Worm (Caenorhabditis elegans) whole organism, late embryonic: ENCODE results near the gene W09G12.7.

Source experiments
- C08G9.2 ChIP-seq: sonication (generic microtip); optimal IDR thresholded peaks from 2 replicates; lab custom pipeline; 2016; ENCODE audit warnings: mild to moderate bottlenecking, missing genetic modification characterization, moderate library complexity, missing compliant biosample characterization
- C38D4.7 ChIP-seq: fragments of 200-800 bp; sonication (Bioruptor generic); optimal IDR thresholded peaks from 2 replicates; lab custom pipeline; 2018; ENCODE audit warnings: mild to moderate bottlenecking, missing genetic modification characterization, moderate library complexity, missing compliant biosample characterization
- F13H6.1 ChIP-seq: sonication (generic microtip); optimal IDR thresholded peaks from 2 replicates; lab custom pipeline; 2016; ENCODE audit warnings: missing genetic modification characterization, missing compliant biosample characterization
- K02D7.2 ChIP-seq: sonication (generic microtip); optimal IDR thresholded peaks from 2 replicates; lab custom pipeline; 2017; ENCODE audit warnings: mild to moderate bottlenecking, missing genetic modification characterization, missing compliant biosample characterization
- T23F11.4 ChIP-seq: fragments of 200-800 bp; sonication (Bioruptor generic); optimal IDR thresholded peaks from 2 replicates; lab custom pipeline; 2018; ENCODE audit warnings: mild to moderate bottlenecking, missing genetic modification characterization, missing compliant biosample characterization
- ahr-1 ChIP-seq: sonication (generic microtip); optimal IDR thresholded peaks from 2 replicates; lab custom pipeline; 2016; ENCODE audit warnings: missing genetic modification characterization, missing compliant biosample characterization
- ceh-14 ChIP-seq: sonication (generic microtip); optimal IDR thresholded peaks from 2 replicates; lab custom pipeline; 2016; ENCODE audit warnings: missing genotype, missing genetic modification characterization, missing compliant biosample characterization
- ceh-18 ChIP-seq: sonication (generic microtip); optimal IDR thresholded peaks from 2 replicates; lab custom pipeline; 2016; ENCODE audit warnings: missing genetic modification characterization, missing compliant biosample characterization
- ceh-2 ChIP-seq: sonication (generic microtip); optimal IDR thresholded peaks from 2 replicates; lab custom pipeline; 2016; ENCODE audit warnings: missing genotype, missing genetic modification characterization, missing compliant biosample characterization
- ceh-24 ChIP-seq: sonication (generic microtip); optimal IDR thresholded peaks from 2 replicates; lab custom pipeline; 2016; ENCODE audit warnings: mild to moderate bottlenecking, missing genetic modification characterization, missing compliant biosample characterization
- ceh-30 ChIP-seq: fragments of 150-350 bp; optimal IDR thresholded peaks from 2 replicates; lab custom pipeline; 2014; ENCODE audit warnings: missing biosample characterization, missing genetic modification characterization
- ceh-31 ChIP-seq: sonication (generic microtip); optimal IDR thresholded peaks from 2 replicates; lab custom pipeline; 2016; ENCODE audit warnings: missing genetic modification characterization, missing compliant biosample characterization
- ceh-34 ChIP-seq: sonication (generic microtip); optimal IDR thresholded peaks from 2 replicates; lab custom pipeline; 2016; ENCODE audit warnings: mild to moderate bottlenecking, missing genetic modification characterization, missing compliant biosample characterization
- ceh-45 ChIP-seq: fragments of 200-800 bp; sonication (Bioruptor generic); IDR thresholded peaks from 2 replicates; pipeline ENCODE4 v1.3.6; 2022; ENCODE audit warnings: missing genetic modification reagents, missing genetic modification characterization, missing compliant biosample characterization
- ceh-48 ChIP-seq: sonication (generic microtip); optimal IDR thresholded peaks from 2 replicates; lab custom pipeline; 2016; ENCODE audit warnings: missing genetic modification characterization, inconsistent platforms, missing compliant biosample characterization
- fkh-10 ChIP-seq: fragments of 150-350 bp; optimal IDR thresholded peaks from 2 replicates; lab custom pipeline; 2014; ENCODE audit warnings: missing biosample characterization, missing genetic modification reagents, missing genetic modification characterization
- gmeb-2 ChIP-seq: sonication (generic microtip); optimal IDR thresholded peaks from 2 replicates; lab custom pipeline; 2016; ENCODE audit warnings: missing genetic modification characterization, inconsistent platforms, missing compliant biosample characterization
- hlh-6 ChIP-seq: sonication (generic microtip); optimal IDR thresholded peaks from 2 replicates; lab custom pipeline; 2016; ENCODE audit warnings: missing genotype, missing genetic modification characterization, missing compliant biosample characterization
- lin-11 ChIP-seq: fragments of 200-800 bp; sonication (Bioruptor generic); optimal IDR thresholded peaks from 2 replicates; lab custom pipeline; 2018; ENCODE audit warnings: mild to moderate bottlenecking, missing genetic modification characterization, missing compliant biosample characterization
- nhr-11 ChIP-seq: fragments of 150-350 bp; optimal IDR thresholded peaks from 2 replicates; lab custom pipeline; 2014; ENCODE audit warnings: missing biosample characterization, missing genetic modification characterization
- nhr-232 ChIP-seq: sonication (generic microtip); optimal IDR thresholded peaks from 2 replicates; lab custom pipeline; 2016; ENCODE audit warnings: missing genetic modification characterization, missing compliant biosample characterization
- npax-4 ChIP-seq: sonication (generic microtip); optimal IDR thresholded peaks from 2 replicates; lab custom pipeline; 2016; ENCODE audit warnings: missing genetic modification characterization, missing compliant biosample characterization
- odd-2 ChIP-seq: sonication (generic microtip); optimal IDR thresholded peaks from 2 replicates; lab custom pipeline; 2017; ENCODE audit warnings: antibody characterized with exemption, mild to moderate bottlenecking, missing genetic modification characterization, missing compliant biosample characterization
- pat-9 ChIP-seq: fragments of 200-800 bp; sonication (Bioruptor generic); optimal IDR thresholded peaks from 2 replicates; lab custom pipeline; 2018; ENCODE audit warnings: mild to moderate bottlenecking, missing genetic modification characterization, moderate library complexity, missing compliant biosample characterization
- pha-4 ChIP-seq: fragments of 150-350 bp; optimal IDR thresholded peaks from 2 replicates; lab custom pipeline; 2018; ENCODE audit warnings: missing biosample characterization, missing genetic modification reagents, missing genetic modification characterization
- tbx-2 ChIP-seq: sonication (generic microtip); optimal IDR thresholded peaks from 2 replicates; lab custom pipeline; 2016; ENCODE audit warnings: missing genetic modification characterization, missing compliant biosample characterization
- tbx-7 ChIP-seq: sonication (generic microtip); optimal IDR thresholded peaks from 2 replicates; lab custom pipeline; 2016; ENCODE audit warnings: missing genotype, missing genetic modification characterization, missing compliant biosample characterization
- unc-3 ChIP-seq, 2 experiments: fragments of 200-800 bp in 1 of 2; sonication (Bioruptor generic) in 1 of 2; sonication (generic microtip) in 1 of 2; conservative IDR thresholded peaks in 1 of 2; optimal IDR thresholded peaks in 1 of 2; 2 replicates each; pipeline versions ENCODE4 v1.3.6 to Lab custom; 2016 to 2022; ENCODE audit warnings: missing compliant biosample characterization in 2 of 2, missing genetic modification characterization in 2 of 2, missing genetic modification reagents in 1 of 2
- unc-42 ChIP-seq: sonication (generic microtip); optimal IDR thresholded peaks from 2 replicates; lab custom pipeline; 2016; ENCODE audit warnings: missing genotype, missing genetic modification characterization, missing compliant biosample characterization
- unc-55 ChIP-seq: sonication (generic microtip); optimal IDR thresholded peaks from 2 replicates; lab custom pipeline; 2017; ENCODE audit warnings: missing biosample characterization, missing genetic modification reagents, missing genetic modification characterization

The W09G12.7 gene

DNA sequence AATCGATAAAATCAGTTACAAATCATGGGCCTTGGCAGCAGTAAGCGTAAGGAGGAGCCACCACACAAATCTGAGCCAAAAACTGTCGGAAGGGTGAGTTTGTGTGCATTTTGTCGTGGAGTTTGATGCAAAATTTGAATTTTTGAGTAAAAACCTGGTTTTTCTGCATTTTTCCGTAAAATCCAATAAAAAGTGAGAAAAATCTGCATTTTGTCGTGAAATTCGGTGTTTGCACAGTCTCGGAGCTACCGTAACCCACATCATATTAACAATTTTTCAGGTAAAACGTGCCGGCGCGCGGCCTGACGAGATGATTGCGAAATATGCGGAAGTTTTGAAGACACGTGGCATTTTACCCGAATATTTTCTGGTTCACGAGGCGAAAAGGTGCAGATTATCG, 47.0 kb downstream of the W09G12.7 start:
- TF ChIP-seq odd-2 (tag; lab: Kevin White, UChicago) (no peak), ceh-31 (tag; lab: Kevin White, UChicago) (no peak), ceh-45 (GFP tag; lab: Robert Waterston, UW) (no peak), T23F11.4 (GFP tag; lab: Kevin White, UChicago) (no peak), tbx-2 (tag; lab: Kevin White, UChicago) (no peak), pat-9 (tag; lab: Kevin White, UChicago) (no peak), ceh-2 (tag; lab: Kevin White, UChicago) (no peak), ceh-24 (tag; lab: Kevin White, UChicago) (no peak), K02D7.2 (tag; lab: Kevin White, UChicago) (no peak), nhr-232 (no peak), ceh-48 (tag; lab: Kevin White, UChicago) (no peak), ceh-18 (no peak), unc-55 (GFP tag; lab: Kevin White, UChicago) (no peak), npax-4 (tag; lab: Kevin White, UChicago) (no peak), C38D4.7 (GFP tag; lab: Kevin White, UChicago) (no peak), ceh-34 (no peak), lin-11 (tag; lab: Kevin White, UChicago) (no peak), tbx-7 (no peak), ceh-30 (tag; lab: Kevin White, UChicago) (no peak), ahr-1 (tag; lab: Kevin White, UChicago) (no peak)

DNA sequence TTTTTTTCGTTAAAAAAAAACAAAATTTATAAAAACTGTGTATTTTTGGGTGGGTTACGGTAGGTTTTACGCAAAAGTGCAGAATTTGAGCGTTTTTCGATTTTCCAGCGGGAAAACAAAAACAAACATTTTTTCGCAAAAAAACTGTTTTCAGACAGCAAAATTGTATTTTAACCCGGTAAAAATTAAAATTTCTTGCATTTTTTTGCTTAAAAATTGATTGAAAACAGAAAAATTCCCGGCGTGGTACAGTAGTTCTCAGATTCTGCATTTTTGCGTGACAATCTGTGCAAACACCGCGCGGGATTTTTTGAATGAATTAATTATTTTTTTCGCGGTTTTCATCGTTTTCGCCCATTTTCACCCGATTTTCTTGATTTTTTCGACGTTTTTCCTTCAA, 48.2 kb downstream of the W09G12.7 start:
- TF ChIP-seq nhr-11 (tag; lab: Kevin White, UChicago) = no peak
- no peak for TF ChIP-seq C08G9.2 (tag; lab: Kevin White, UChicago)
- TF ChIP-seq gmeb-2 (tag; lab: Kevin White, UChicago) = no peak
- no peak for TF ChIP-seq ahr-1 (tag; lab: Kevin White, UChicago)
- no peak for TF ChIP-seq tbx-2 (tag; lab: Kevin White, UChicago)
- no peak for TF ChIP-seq npax-4 (tag; lab: Kevin White, UChicago)
- TF ChIP-seq lin-11 (tag; lab: Kevin White, UChicago) = no peak
- no peak for TF ChIP-seq fkh-10 (GFP tag; lab: Kevin White, UChicago)
- TF ChIP-seq ceh-34 = no peak
- no peak for TF ChIP-seq C38D4.7 (GFP tag; lab: Kevin White, UChicago)
- TF ChIP-seq hlh-6 (tag; lab: Kevin White, UChicago) = no peak
- no peak for TF ChIP-seq pha-4 (tag; lab: Kevin White, UChicago)
- no peak for TF ChIP-seq unc-42 (tag; lab: Kevin White, UChicago)
- TF ChIP-seq F13H6.1 (tag; lab: Kevin White, UChicago) = no peak
- no peak for TF ChIP-seq T23F11.4 (GFP tag; lab: Kevin White, UChicago)

DNA sequence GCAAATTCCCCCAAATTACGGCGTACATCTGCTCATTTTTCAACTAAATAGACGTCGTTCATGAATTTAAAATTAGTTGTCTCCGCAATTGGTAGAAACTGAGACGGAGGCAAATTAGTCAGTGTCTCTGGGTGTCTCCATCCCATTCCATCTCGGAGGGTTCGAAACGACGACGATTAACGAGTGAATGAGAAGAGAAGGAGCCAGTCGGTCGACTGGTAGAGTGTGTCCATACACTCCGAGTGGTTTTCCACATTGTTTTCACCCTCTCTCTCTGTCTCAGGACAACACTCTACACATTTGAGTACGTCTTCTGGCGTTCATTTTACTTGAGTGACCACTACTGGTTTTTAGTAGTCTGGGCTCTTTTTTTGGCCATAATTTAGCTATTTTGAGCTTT, 50.1 kb downstream of the W09G12.7 start:
- peak; percentile 17 for TF ChIP-seq ceh-14
- TF ChIP-seq unc-3 (GFP tag; conservative IDR thresholded peaks at IDR 0.05; lab: Robert Waterston, UW) = no peak
- no peak for TF ChIP-seq unc-3 (tag; optimal IDR thresholded peaks at IDR 0.05; lab: Kevin White, UChicago)
